Worm (Caenorhabditis elegans) whole organism, L1 larva: ENCODE data around the gene sbsp-1.

Experiments
- Y116A8C.19 ChIP-seq: sonication (generic microtip); optimal IDR thresholded peaks from 2 replicates; lab custom pipeline; 2016; ENCODE audit warnings: missing compliant biosample characterization, missing genetic modification characterization, borderline replicate concordance
- ama-1 ChIP-seq: fragments of 150-350 bp; optimal IDR thresholded peaks from 2 replicates; lab custom pipeline; 2014
- blmp-1 ChIP-seq: fragments of 150-350 bp; optimal IDR thresholded peaks from 2 replicates; lab custom pipeline; 2014; ENCODE audit warnings: missing biosample characterization, missing genetic modification characterization
- jun-1 ChIP-seq: fragments of 150-350 bp; optimal IDR thresholded peaks from 2 replicates; lab custom pipeline; 2014; ENCODE audit warnings: missing biosample characterization, missing genetic modification reagents, missing genetic modification characterization
- lin-15B ChIP-seq: fragments of 150-350 bp; sonication (generic microtip); optimal IDR thresholded peaks from 3 replicates; lab custom pipeline; 2014; ENCODE audit warnings: missing biosample characterization, missing genetic modification characterization
- lin-39 ChIP-seq: fragments of 150-350 bp; optimal IDR thresholded peaks from 2 replicates; lab custom pipeline; 2014; ENCODE audit warnings: missing biosample characterization, missing genetic modification reagents, missing genetic modification characterization
- mdl-1 ChIP-seq, 2 experiments: fragments of 150-350 bp; optimal IDR thresholded peaks; 2 replicates each; lab custom pipeline; 2014 to 2017; ENCODE audit warnings: missing biosample characterization in 2 of 2, missing genetic modification characterization in 2 of 2, inconsistent platforms in 1 of 2
- mep-1 ChIP-seq: fragments of 150-350 bp; optimal IDR thresholded peaks from 2 replicates; lab custom pipeline; 2014; ENCODE audit warnings: missing biosample characterization, missing genetic modification characterization
- nhr-11 ChIP-seq: fragments of 150-350 bp; optimal IDR thresholded peaks from 2 replicates; lab custom pipeline; 2014; ENCODE audit warnings: missing biosample characterization, missing genetic modification characterization
- nhr-19 ChIP-seq: fragments of 200-800 bp; sonication (Bioruptor generic); conservative IDR thresholded peaks from 2 replicates; pipeline ENCODE4 v1.3.6; 2022; ENCODE audit warnings: missing genetic modification characterization, missing compliant biosample characterization
- nhr-237 ChIP-seq: fragments of 150-350 bp; optimal IDR thresholded peaks from 2 replicates; lab custom pipeline; 2014; ENCODE audit warnings: missing biosample characterization, missing genetic modification characterization
- tlp-1 ChIP-seq: fragments of 150-350 bp; optimal IDR thresholded peaks from 2 replicates; lab custom pipeline; 2014; ENCODE audit warnings: missing biosample characterization, missing genetic modification characterization
- ztf-4 ChIP-seq: fragments of 150-350 bp; optimal IDR thresholded peaks from 2 replicates; lab custom pipeline; 2014; ENCODE audit warnings: missing biosample characterization, missing genetic modification characterization

- TF ChIP-seq jun-1 = no peak
- TF ChIP-seq blmp-1 (tag; lab: Kevin White, UChicago) = no peak
- TF ChIP-seq mep-1 (tag; lab: Kevin White, UChicago) = no peak
- TF ChIP-seq Y116A8C.19 (tag; lab: Kevin White, UChicago) = no peak
- no peak for TF ChIP-seq lin-39
- TF ChIP-seq ztf-4 (tag; lab: Kevin White, UChicago) = no peak
- no peak for TF ChIP-seq lin-15B (tag; lab: Kevin White, UChicago)
- no peak for TF ChIP-seq nhr-11 (tag; lab: Kevin White, UChicago)
- TF ChIP-seq ama-1 (lab: Kevin White, UChicago) = no peak
- no peak for TF ChIP-seq tlp-1 (tag; lab: Kevin White, UChicago)
- no peak for TF ChIP-seq nhr-19 (GFP tag; lab: Robert Waterston, UW)
- TF ChIP-seq mdl-1 (tag; optimal IDR thresholded peaks at IDR 0.05; lab: Kevin White, UChicago) = no peak
- no peak for TF ChIP-seq nhr-237 (tag; lab: Kevin White, UChicago)
These were observed 19.9 kb upstream of the sbsp-1 start for ce11 chrIII:10812798-10813295.
